Fruit fly (Drosophila melanogaster) whole organism, embryonic: ENCODE data around the gene lili.

ENCODE experiments used
- Bdp1 ChIP-seq: fragments of 200-800 bp; sonication (Bioruptor generic); optimal IDR thresholded peaks from 3 replicates; lab custom pipeline; 2016; ENCODE audit warnings: missing biosample characterization, missing genetic modification characterization
- CG10565 ChIP-seq: fragments of 200-800 bp; sonication (Bioruptor generic); optimal IDR thresholded peaks from 3 replicates; lab custom pipeline; 2016; ENCODE audit warnings: missing biosample characterization, mild to moderate bottlenecking, missing genetic modification characterization
- CG11247 ChIP-seq: fragments of 200-800 bp; sonication (Bioruptor generic); IDR thresholded peaks from 2 replicates; pipeline ENCODE4 v1.3.6; 2022; ENCODE audit warnings: missing biosample characterization, missing genetic modification characterization
- CG11398 ChIP-seq: fragments of 200-800 bp; sonication (Bioruptor generic); optimal IDR thresholded peaks from 2 replicates; lab custom pipeline; 2016; ENCODE audit warnings: missing biosample characterization, missing genetic modification characterization
- CG12219 ChIP-seq: fragments of 200-800 bp; sonication (Bioruptor generic); optimal IDR thresholded peaks from 3 replicates; lab custom pipeline; 2018; ENCODE audit warnings: missing biosample characterization, mild to moderate bottlenecking, missing genetic modification characterization
- CG13296 ChIP-seq: fragments of 200-800 bp; sonication (Bioruptor generic); optimal IDR thresholded peaks from 3 replicates; lab custom pipeline; 2018; ENCODE audit warnings: missing biosample characterization, mild to moderate bottlenecking, missing genetic modification characterization
- CG16813 ChIP-seq: fragments of 200-800 bp; sonication (Bioruptor generic); IDR thresholded peaks from 3 replicates; pipeline ENCODE4 v1.3.6; 2022; ENCODE audit warnings: missing biosample characterization, missing genetic modification characterization; ENCODE audit not compliant: partially characterized antibody
- CG16815 ChIP-seq: fragments of 200-800 bp; sonication (Bioruptor generic); optimal IDR thresholded peaks from 3 replicates; lab custom pipeline; 2017; ENCODE audit warnings: missing biosample characterization, mild to moderate bottlenecking, missing genetic modification characterization
- CG1832 ChIP-seq: fragments of 200-800 bp; sonication (Bioruptor generic); optimal IDR thresholded peaks from 2 replicates; lab custom pipeline; 2017; ENCODE audit warnings: missing biosample characterization, mild to moderate bottlenecking, missing genetic modification characterization, inconsistent platforms
- CG2129 ChIP-seq: fragments of 200-800 bp; sonication (Bioruptor generic); IDR thresholded peaks from 2 replicates; pipeline ENCODE4 v1.3.6; 2022; ENCODE audit warnings: missing biosample characterization, missing genetic modification characterization; ENCODE audit not compliant: partially characterized antibody
- CG2202 ChIP-seq: fragments of 200-800 bp; sonication (Bioruptor generic); optimal IDR thresholded peaks from 2 replicates; lab custom pipeline; 2018; ENCODE audit warnings: missing biosample characterization, mild to moderate bottlenecking, missing genetic modification characterization
- CG3407 ChIP-seq: fragments of 200-800 bp; sonication (Bioruptor generic); optimal IDR thresholded peaks from 2 replicates; lab custom pipeline; 2018; ENCODE audit warnings: missing biosample characterization, mild to moderate bottlenecking, missing genetic modification characterization
- CG34422 ChIP-seq: fragments of 200-800 bp; sonication (Bioruptor generic); IDR thresholded peaks from 3 replicates; pipeline ENCODE4 v1.3.6; 2022; ENCODE audit warnings: missing biosample characterization, missing genetic modification characterization
- CG4360 ChIP-seq: fragments of 200-800 bp; sonication (Bioruptor generic); IDR thresholded peaks from 2 replicates; pipeline ENCODE4 v1.3.6; 2022; ENCODE audit warnings: missing biosample characterization, missing genetic modification characterization
- CG7357 ChIP-seq: fragments of 200-800 bp; sonication (Bioruptor generic); IDR thresholded peaks from 3 replicates; pipeline ENCODE4 v1.3.6; 2022; ENCODE audit warnings: missing biosample characterization, missing genetic modification characterization
- CG8089 ChIP-seq: fragments of 200-800 bp; sonication (Bioruptor generic); optimal IDR thresholded peaks from 3 replicates; lab custom pipeline; 2016; ENCODE audit warnings: missing biosample characterization, missing genetic modification characterization
- CG8388 ChIP-seq: fragments of 200-800 bp; sonication (Bioruptor generic); optimal IDR thresholded peaks from 2 replicates; lab custom pipeline; 2019; ENCODE audit warnings: missing biosample characterization, mild to moderate bottlenecking, missing genetic modification characterization, moderate library complexity
- CG8944 ChIP-seq: fragments of 200-800 bp; sonication (Bioruptor generic); optimal IDR thresholded peaks from 3 replicates; lab custom pipeline; 2016; ENCODE audit warnings: missing biosample characterization, missing genetic modification characterization
- CG9876 ChIP-seq: fragments of 200-800 bp; sonication (Bioruptor generic); optimal IDR thresholded peaks from 2 replicates; lab custom pipeline; 2016; ENCODE audit warnings: missing biosample characterization, missing genetic modification characterization
- D19B ChIP-seq: fragments of 200-800 bp; sonication (Bioruptor generic); optimal IDR thresholded peaks from 2 replicates; lab custom pipeline; 2017; ENCODE audit warnings: missing biosample characterization, mild to moderate bottlenecking, missing genetic modification characterization
- Dbx ChIP-seq: fragments of 200-800 bp; sonication (Bioruptor generic); IDR thresholded peaks from 3 replicates; pipeline ENCODE4 v1.3.6; 2022; ENCODE audit warnings: missing biosample characterization, missing genetic modification characterization
- Elba2 ChIP-seq: fragments of 200-800 bp; sonication (Bioruptor generic); optimal IDR thresholded peaks from 3 replicates; lab custom pipeline; 2016; ENCODE audit warnings: missing biosample characterization, missing genetic modification characterization
- H15 ChIP-seq: fragments of 200-800 bp; sonication (Bioruptor generic); IDR thresholded peaks from 3 replicates; pipeline ENCODE4 v1.3.6; 2022; ENCODE audit warnings: missing biosample characterization, missing genetic modification characterization
- Hr78 ChIP-seq, 2 experiments: fragments of 200-800 bp in 1 of 2; fragments of >200 bp in 1 of 2; sonication (Bioruptor generic) in 1 of 2; optimal IDR thresholded peaks; 2 replicates each; lab custom pipeline; 2017 to 2019; ENCODE audit warnings: missing biosample characterization in 2 of 2, missing genetic modification characterization in 2 of 2, mild to moderate bottlenecking in 1 of 2, moderate library complexity in 1 of 2
- Mes4 ChIP-seq: fragments of 200-800 bp; sonication (Bioruptor generic); optimal IDR thresholded peaks from 2 replicates; lab custom pipeline; 2016; ENCODE audit warnings: missing biosample characterization, missing genetic modification characterization
- NfI ChIP-seq: fragments of 200-800 bp; sonication (Bioruptor generic); optimal IDR thresholded peaks from 3 replicates; lab custom pipeline; 2018; ENCODE audit warnings: missing biosample characterization, mild to moderate bottlenecking, missing genetic modification characterization, moderate library complexity
- Rx ChIP-seq: fragments of 200-800 bp; sonication (Bioruptor generic); IDR thresholded peaks from 2 replicates; pipeline ENCODE4 v1.3.6; 2022; ENCODE audit warnings: missing biosample characterization, missing genetic modification characterization
- Six4 ChIP-seq: fragments of 200-800 bp; sonication (Bioruptor generic); optimal IDR thresholded peaks from 2 replicates; lab custom pipeline; 2016; ENCODE audit warnings: missing biosample characterization, missing genetic modification characterization
- bab2 ChIP-seq: fragments of 200-800 bp; sonication (Bioruptor generic); optimal IDR thresholded peaks from 2 replicates; lab custom pipeline; 2016; ENCODE audit warnings: missing biosample characterization, missing genetic modification characterization
- bsh ChIP-seq, 2 experiments: fragments of 200-800 bp; sonication (Bioruptor generic); optimal IDR thresholded peaks; 2 replicates each; lab custom pipeline; 2017 to 2018; ENCODE audit warnings: mild to moderate bottlenecking in 2 of 2, missing biosample characterization in 2 of 2, missing genetic modification characterization in 2 of 2, moderate library complexity in 1 of 2
- emc ChIP-seq: fragments of 200-800 bp; sonication (Bioruptor generic); optimal IDR thresholded peaks from 2 replicates; lab custom pipeline; 2016; ENCODE audit warnings: missing biosample characterization, missing genetic modification characterization
- ewg ChIP-seq: fragments of 200-800 bp; sonication (Bioruptor generic); optimal IDR thresholded peaks from 3 replicates; lab custom pipeline; 2017; ENCODE audit warnings: mild to moderate bottlenecking, missing biosample characterization, missing genetic modification reagents, missing genetic modification characterization
- exex ChIP-seq: fragments of 200-800 bp; sonication (Bioruptor generic); optimal IDR thresholded peaks from 4 replicates; lab custom pipeline; 2018; ENCODE audit warnings: missing biosample characterization, mild to moderate bottlenecking, missing genetic modification characterization, moderate library complexity
- fd64A ChIP-seq: fragments of 200-800 bp; sonication (Bioruptor generic); optimal IDR thresholded peaks from 3 replicates; lab custom pipeline; 2018; ENCODE audit warnings: missing biosample characterization, mild to moderate bottlenecking, missing genetic modification characterization
- gem ChIP-seq: fragments of 200-800 bp; sonication (Bioruptor generic); optimal IDR thresholded peaks from 2 replicates; lab custom pipeline; 2019; ENCODE audit warnings: missing biosample characterization, mild to moderate bottlenecking, missing genetic modification characterization, moderate library complexity
- gfzf ChIP-seq: fragments of 200-800 bp; sonication (Bioruptor generic); optimal IDR thresholded peaks from 2 replicates; lab custom pipeline; 2016; ENCODE audit warnings: missing biosample characterization, mild to moderate bottlenecking, missing genetic modification characterization, moderate library complexity
- grau ChIP-seq: fragments of 200-800 bp; optimal IDR thresholded peaks from 3 replicates; lab custom pipeline; 2019; ENCODE audit warnings: missing biosample characterization, mild to moderate bottlenecking, missing genetic modification characterization, moderate library complexity
- gsb ChIP-seq: fragments of 200-800 bp; sonication (Bioruptor generic); IDR thresholded peaks from 2 replicates; pipeline ENCODE4 v1.3.6; 2022; ENCODE audit warnings: missing biosample characterization, missing genetic modification characterization
- knrl ChIP-seq: fragments of 200-800 bp; sonication (Bioruptor generic); IDR thresholded peaks from 3 replicates; pipeline ENCODE4 v1.3.6; 2022; ENCODE audit warnings: missing biosample characterization, missing genetic modification characterization; ENCODE audit not compliant: partially characterized antibody
- lilli ChIP-seq: fragments of 200-800 bp; sonication (Bioruptor generic); optimal IDR thresholded peaks from 3 replicates; lab custom pipeline; 2016; ENCODE audit warnings: missing biosample characterization, missing genetic modification characterization
- org-1 ChIP-seq: fragments of 200-800 bp; sonication (Bioruptor generic); optimal IDR thresholded peaks from 2 replicates; lab custom pipeline; 2017; ENCODE audit warnings: missing biosample characterization, missing genetic modification characterization
- ranshi ChIP-seq: fragments of 200-800 bp; sonication (Bioruptor generic); IDR thresholded peaks from 2 replicates; pipeline ENCODE4 v1.3.6; 2022; ENCODE audit warnings: missing biosample characterization, missing genetic modification characterization
- row ChIP-seq: fragments of 200-800 bp; sonication (Bioruptor generic); IDR thresholded peaks from 3 replicates; pipeline ENCODE4 v1.3.6; 2022; ENCODE audit warnings: missing biosample characterization, missing genetic modification characterization
- salm ChIP-seq: fragments of 200-800 bp; sonication (Bioruptor generic); optimal IDR thresholded peaks from 2 replicates; lab custom pipeline; 2018; ENCODE audit warnings: missing biosample characterization, mild to moderate bottlenecking, missing genetic modification characterization
- sens-2 ChIP-seq: fragments of 200-800 bp; sonication (Bioruptor generic); IDR thresholded peaks from 2 replicates; pipeline ENCODE4 v1.3.6; 2022; ENCODE audit warnings: missing biosample characterization, missing genetic modification characterization
- sima ChIP-seq: fragments of 200-800 bp; sonication (Bioruptor generic); optimal IDR thresholded peaks from 2 replicates; lab custom pipeline; 2016; ENCODE audit warnings: missing biosample characterization, missing genetic modification characterization
- slou ChIP-seq: fragments of 200-800 bp; sonication (Bioruptor generic); optimal IDR thresholded peaks from 3 replicates; lab custom pipeline; 2016; ENCODE audit warnings: missing biosample characterization, missing genetic modification characterization
- sqz ChIP-seq: fragments of 200-800 bp; sonication (Bioruptor generic); optimal IDR thresholded peaks from 3 replicates; lab custom pipeline; 2018; ENCODE audit warnings: missing biosample characterization, mild to moderate bottlenecking, missing genetic modification characterization
- stwl ChIP-seq: fragments of 200-800 bp; sonication (Bioruptor generic); optimal IDR thresholded peaks from 3 replicates; lab custom pipeline; 2018; ENCODE audit warnings: missing biosample characterization, mild to moderate bottlenecking, missing genetic modification characterization, moderate library complexity
- vfl ChIP-seq: fragments of 200-800 bp; sonication (Bioruptor generic); optimal IDR thresholded peaks from 2 replicates; lab custom pipeline; 2016; ENCODE audit warnings: missing biosample characterization, missing genetic modification characterization
- vvl ChIP-seq: fragments of 200-800 bp; sonication (Bioruptor generic); IDR thresholded peaks from 2 replicates; pipeline ENCODE4 v1.3.6; 2022; ENCODE audit warnings: missing biosample characterization, missing genetic modification characterization

Gene lili

dm6 chr3R:24850420-24850819 lies 36.6 kb upstream of the lili start, which contains the start of gene CG7006 (continued):
- peak; percentile 80 for TF ChIP-seq bab2
- TF ChIP-seq CG8944 (GFP tag; lab: Kevin White, UChicago): peak; percentile 82
- no peak for TF ChIP-seq CG1832
- TF ChIP-seq sima (GFP tag; lab: Kevin White, UChicago): no peak
- peak; percentile 95 for TF ChIP-seq stwl (tag; lab: Kevin White, UChicago)
- no peak for TF ChIP-seq exex (tag; lab: Kevin White, UChicago)
- TF ChIP-seq CG9876 (GFP tag; lab: Kevin White, UChicago): peak; percentile 70
- TF ChIP-seq Hr78 (GFP tag; optimal IDR thresholded peaks at IDR 0.05; lab: Kevin White, UChicago): no peak
- peak; percentile 27; the same call in 1 of the 3 replicates for TF ChIP-seq row (GFP tag; lab: Robert Waterston, UW)
- no peak for TF ChIP-seq CG8388 (GFP tag; lab: Kevin White, UChicago)
- no peak for TF ChIP-seq fd64A
- peak; percentile 15 for TF ChIP-seq ewg (GFP tag; lab: Kevin White, UChicago)
- peak; percentile 90 for TF ChIP-seq Dbx (GFP tag; lab: Robert Waterston, UW)
- peak; percentile 71 for TF ChIP-seq ranshi (GFP tag; lab: Robert Waterston, UW)
- no peak for TF ChIP-seq sqz
- TF ChIP-seq CG12219 (GFP tag; lab: Kevin White, UChicago): no peak
- peak; percentile 79 for TF ChIP-seq CG11247
- no peak for TF ChIP-seq CG7357 (GFP tag; lab: Robert Waterston, UW)
- peak; percentile 78 for TF ChIP-seq knrl (GFP tag; lab: Robert Waterston, UW)
- no peak for TF ChIP-seq gem
- no peak for TF ChIP-seq CG10565 (GFP tag; lab: Kevin White, UChicago)
- peak; percentile 67 for TF ChIP-seq slou
- peak; percentile 46 for TF ChIP-seq CG11398 (GFP tag; lab: Kevin White, UChicago)
- peak; percentile 41 for TF ChIP-seq gfzf (GFP tag; lab: Kevin White, UChicago)
- TF ChIP-seq Rx (GFP tag; lab: Robert Waterston, UW): peak; percentile 32; the same call in 1 of the 2 replicates
- TF ChIP-seq org-1 (GFP tag; lab: Kevin White, UChicago): no peak
- no peak for TF ChIP-seq CG13296 (GFP tag; lab: Kevin White, UChicago)
- TF ChIP-seq CG2129 (GFP tag; lab: Robert Waterston, UW): 0 out of 2 replicates have a peak, but pooled peaks have one; percentile 16
- peak; percentile 35 for TF ChIP-seq Mes4
- TF ChIP-seq NfI (GFP tag; lab: Kevin White, UChicago): peak; percentile 77
- no peak for TF ChIP-seq bsh (GFP tag; optimal IDR thresholded peaks at IDR 0.05; lab: Kevin White, UChicago)
- TF ChIP-seq emc (GFP tag; lab: Kevin White, UChicago): peak; percentile 23
- no peak for TF ChIP-seq D19B (GFP tag; lab: Kevin White, UChicago)
- no peak for TF ChIP-seq salm
- peak; percentile 50; the same call in 1 of the 3 replicates for TF ChIP-seq H15
- TF ChIP-seq CG2202 (tag; lab: Kevin White, UChicago): no peak
- TF ChIP-seq vvl (GFP tag; lab: Robert Waterston, UW): peak; percentile 88
- peak; percentile 87 for TF ChIP-seq vfl (GFP tag; lab: Kevin White, UChicago)
- peak; percentile 84 for TF ChIP-seq lilli (GFP tag; lab: Kevin White, UChicago)
- peak; percentile 79 for TF ChIP-seq CG16813 (GFP tag; lab: Robert Waterston, UW)
- peak; percentile 61 for TF ChIP-seq Bdp1 (GFP tag; lab: Kevin White, UChicago)
- TF ChIP-seq grau (tag; lab: Kevin White, UChicago): no peak
- no peak; the same call in 1 of the 2 replicates for TF ChIP-seq gsb
- TF ChIP-seq sens-2 (GFP tag; lab: Robert Waterston, UW): no peak
- TF ChIP-seq CG34422: peak; percentile 49
- TF ChIP-seq CG8089 (GFP tag; lab: Kevin White, UChicago): no peak
- TF ChIP-seq CG4360 (GFP tag; lab: Robert Waterston, UW): no peak
- peak; percentile 10 for TF ChIP-seq Elba2
- TF ChIP-seq CG16815: peak; percentile 62
- no peak for TF ChIP-seq CG3407
- peak; percentile 35 for TF ChIP-seq Six4
